Worm (Caenorhabditis elegans) whole organism, L3 larva: ENCODE results near the gene F31D5.6.
A peak's percentile ranks its signal among the peaks of the same experiment; 100 is the strongest.

Experiments
- R02D3.7 ChIP-seq: fragments of 150-350 bp; optimal IDR thresholded peaks from 2 replicates; lab custom pipeline; 2014; ENCODE audit warnings: missing biosample characterization, missing genetic modification characterization
- aly-2 ChIP-seq: fragments of 150-350 bp; optimal IDR thresholded peaks from 2 replicates; lab custom pipeline; 2014; ENCODE audit warnings: missing biosample characterization, missing genetic modification characterization
- ceh-16 ChIP-seq: sonication (generic microtip); optimal IDR thresholded peaks from 2 replicates; lab custom pipeline; 2017; ENCODE audit warnings: missing biosample characterization, missing genetic modification characterization
- ceh-28 ChIP-seq: fragments of 150-350 bp; optimal IDR thresholded peaks from 2 replicates; lab custom pipeline; 2014; ENCODE audit warnings: missing biosample characterization, missing genetic modification reagents, missing genetic modification characterization
- ceh-82 ChIP-seq: fragments of 150-350 bp; optimal IDR thresholded peaks from 2 replicates; lab custom pipeline; 2014; ENCODE audit warnings: missing biosample characterization, missing genetic modification characterization
- daf-12 ChIP-seq: fragments of 150-350 bp; optimal IDR thresholded peaks from 2 replicates; lab custom pipeline; 2014; ENCODE audit warnings: missing biosample characterization, missing genetic modification reagents, missing genetic modification characterization
- egl-27 ChIP-seq: sonication (generic microtip); optimal IDR thresholded peaks from 4 replicates; lab custom pipeline; 2017; ENCODE audit warnings: missing biosample characterization, missing genetic modification reagents, missing genetic modification characterization
- egl-5 ChIP-seq: fragments of 150-350 bp; optimal IDR thresholded peaks from 2 replicates; lab custom pipeline; 2017; ENCODE audit warnings: missing biosample characterization, missing genetic modification reagents, missing genetic modification characterization, inconsistent platforms
- elt-1 ChIP-seq: fragments of 150-350 bp; optimal IDR thresholded peaks from 2 replicates; lab custom pipeline; 2014; ENCODE audit warnings: missing biosample characterization, missing genetic modification characterization
- elt-2 ChIP-seq: sonication (generic microtip); optimal IDR thresholded peaks from 2 replicates; lab custom pipeline; 2016; ENCODE audit warnings: missing genetic modification reagents, mild to moderate bottlenecking, missing genetic modification characterization, missing compliant biosample characterization
- elt-3 ChIP-seq, 3 experiments: fragments of 150-350 bp in 1 of 3; sonication (generic microtip) in 2 of 3; optimal IDR thresholded peaks; 2 replicates in 2 of 3; 4 replicates in 1 of 3; lab custom pipeline; 2014 to 2017; ENCODE audit warnings: missing biosample characterization in 3 of 3, missing genetic modification characterization in 3 of 3
- eor-1 ChIP-seq, 2 experiments: fragments of 150-350 bp; optimal IDR thresholded peaks; 2 replicates each; lab custom pipeline; 2014 to 2018; ENCODE audit warnings: missing biosample characterization in 2 of 2, missing genetic modification characterization in 2 of 2
- fkh-2 ChIP-seq: fragments of 150-350 bp; optimal IDR thresholded peaks from 2 replicates; lab custom pipeline; 2014; ENCODE audit warnings: missing biosample characterization, missing genetic modification reagents, missing genetic modification characterization
- fos-1 ChIP-seq: fragments of 150-350 bp; optimal IDR thresholded peaks from 2 replicates; lab custom pipeline; 2014; ENCODE audit warnings: missing biosample characterization, missing genetic modification characterization
- hmg-11 ChIP-seq: sonication (generic microtip); optimal IDR thresholded peaks from 2 replicates; lab custom pipeline; 2016; ENCODE audit warnings: missing genetic modification characterization, missing compliant biosample characterization
- jun-1 ChIP-seq: fragments of 150-350 bp; optimal IDR thresholded peaks from 2 replicates; lab custom pipeline; 2014; ENCODE audit warnings: missing biosample characterization, missing genetic modification reagents, missing genetic modification characterization
- lin-39 ChIP-seq: fragments of 150-350 bp; optimal IDR thresholded peaks from 2 replicates; lab custom pipeline; 2018; ENCODE audit warnings: missing biosample characterization, missing genetic modification reagents, missing genetic modification characterization
- lsy-12 ChIP-seq: sonication (generic microtip); optimal IDR thresholded peaks from 2 replicates; lab custom pipeline; 2016; ENCODE audit warnings: mild to moderate bottlenecking, missing genetic modification characterization, missing compliant biosample characterization
- mdl-1 ChIP-seq: fragments of 150-350 bp; optimal IDR thresholded peaks from 2 replicates; lab custom pipeline; 2014; ENCODE audit warnings: missing biosample characterization, missing genetic modification characterization
- mml-1 ChIP-seq: fragments of 150-350 bp; sonication (generic microtip); optimal IDR thresholded peaks from 3 replicates; lab custom pipeline; 2014; ENCODE audit warnings: missing biosample characterization, missing genetic modification characterization
- nhr-12 ChIP-seq: fragments of 150-350 bp; optimal IDR thresholded peaks from 2 replicates; lab custom pipeline; 2014; ENCODE audit warnings: missing biosample characterization, missing genetic modification characterization
- nhr-23 ChIP-seq: fragments of 150-350 bp; optimal IDR thresholded peaks from 2 replicates; lab custom pipeline; 2014; ENCODE audit warnings: missing biosample characterization, missing genetic modification reagents, missing genetic modification characterization
- nhr-25 ChIP-seq: sonication (generic microtip); optimal IDR thresholded peaks from 2 replicates; lab custom pipeline; 2017; ENCODE audit warnings: missing biosample characterization, missing genetic modification characterization
- nhr-28 ChIP-seq: fragments of 150-350 bp; optimal IDR thresholded peaks from 2 replicates; lab custom pipeline; 2014; ENCODE audit warnings: missing biosample characterization, missing genetic modification characterization
- nhr-67 ChIP-seq: fragments of 150-350 bp; optimal IDR thresholded peaks from 2 replicates; lab custom pipeline; 2014; ENCODE audit warnings: missing biosample characterization, missing genetic modification characterization
- nhr-76 ChIP-seq: fragments of 150-350 bp; sonication (generic microtip); optimal IDR thresholded peaks from 5 replicates; lab custom pipeline; 2014; ENCODE audit warnings: missing biosample characterization, missing genetic modification characterization
- nhr-77 ChIP-seq: fragments of 150-350 bp; optimal IDR thresholded peaks from 2 replicates; lab custom pipeline; 2014; ENCODE audit warnings: missing biosample characterization, missing genetic modification characterization
- pha-4 ChIP-seq: fragments of 150-350 bp; optimal IDR thresholded peaks from 2 replicates; lab custom pipeline; 2014; ENCODE audit warnings: missing biosample characterization, missing genetic modification reagents, missing genetic modification characterization
- pqm-1 ChIP-seq: fragments of 150-350 bp; optimal IDR thresholded peaks from 2 replicates; lab custom pipeline; 2017; ENCODE audit warnings: missing biosample characterization, missing genetic modification characterization, inconsistent platforms
- tbx-2 ChIP-seq: sonication (generic microtip); optimal IDR thresholded peaks from 2 replicates; lab custom pipeline; 2016; ENCODE audit warnings: mild to moderate bottlenecking, missing genetic modification characterization, missing compliant biosample characterization
- unc-62 ChIP-seq: fragments of 150-350 bp; sonication (generic microtip); optimal IDR thresholded peaks from 4 replicates; lab custom pipeline; 2014; ENCODE audit warnings: missing biosample characterization, missing genetic modification reagents, missing genetic modification characterization
- zag-1 ChIP-seq: fragments of 150-350 bp; optimal IDR thresholded peaks from 2 replicates; lab custom pipeline; 2014; ENCODE audit warnings: missing biosample characterization, missing genetic modification characterization
- ztf-11 ChIP-seq: fragments of 150-350 bp; optimal IDR thresholded peaks from 2 replicates; lab custom pipeline; 2014; ENCODE audit warnings: missing biosample characterization, missing genetic modification characterization

The F31D5.6 gene

DNA sequence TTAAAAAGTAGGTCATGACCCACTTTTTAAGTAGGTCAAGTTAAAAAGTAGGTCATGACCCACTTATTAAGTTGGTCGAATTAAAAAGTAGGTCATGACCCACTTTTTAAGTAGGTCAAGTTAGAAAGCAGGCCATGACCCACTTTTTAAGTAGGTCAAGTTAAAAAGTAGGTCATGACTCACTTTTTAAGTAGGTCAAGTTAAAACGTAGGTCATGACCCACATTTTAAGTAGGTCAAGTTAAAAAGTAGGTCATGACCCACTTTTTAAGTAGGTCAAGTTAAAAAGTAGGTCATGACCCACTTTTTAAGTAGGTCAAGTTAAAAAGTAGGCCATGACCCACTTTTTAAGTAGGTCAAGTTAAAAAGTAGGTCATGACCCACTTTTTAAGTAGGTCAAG, 6.9 kb upstream of the F31D5.6 start:
- peak; percentile 51 for TF ChIP-seq nhr-23 (tag; lab: Kevin White, UChicago)

DNA sequence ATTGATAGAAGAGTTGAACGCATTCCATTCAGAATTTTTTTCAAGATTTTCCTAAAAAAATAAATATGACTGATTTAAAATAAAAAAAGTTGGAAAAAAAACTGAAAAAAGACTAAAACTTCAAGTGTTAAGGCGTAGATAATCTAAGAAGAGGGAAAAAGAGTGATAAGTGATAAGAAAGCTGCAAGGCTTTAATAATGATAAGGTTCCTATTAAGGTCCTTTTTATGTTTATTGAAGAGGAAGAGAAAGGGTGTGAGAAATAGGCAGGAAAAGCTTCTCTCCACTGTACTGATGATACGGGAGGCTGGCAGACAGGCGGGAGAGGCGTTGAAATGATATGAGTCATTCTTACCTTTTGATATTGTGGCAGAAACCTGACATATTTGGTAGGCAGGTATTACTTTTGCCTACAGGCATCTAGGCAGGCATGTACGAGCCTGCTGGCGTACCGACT, 5.7 kb upstream of the F31D5.6 start, which contains the start of gene mth-1:
TSS of gene mth-1 (minus strand) at position 51 of the 456 bp plus-strand sequence.
- TF ChIP-seq pqm-1 (tag; lab: Kevin White, UChicago): peak; percentile 39
- TF ChIP-seq elt-3 (tag; optimal IDR thresholded peaks at IDR 0.05; lab: Kevin White, UChicago): no peak
- peak; percentile 85 for TF ChIP-seq elt-2 (tag; lab: Kevin White, UChicago)
- TF ChIP-seq, all 47 proteins: peak for 2

ce11 chrII:4211113-4211512, 1.6 kb downstream of the F31D5.6 start, which contains the start of gene F31D5.7:
Gene F31D5.7 (plus strand): TSS chrII:4211413.
- TF ChIP-seq hmg-11 (tag; lab: Kevin White, UChicago): no peak
- no peak for TF ChIP-seq aly-2 (tag; lab: Kevin White, UChicago)
- TF ChIP-seq nhr-67 (tag; lab: Kevin White, UChicago): no peak
- no peak for TF ChIP-seq jun-1
- no peak for TF ChIP-seq nhr-28 (tag; lab: Kevin White, UChicago)
- no peak for TF ChIP-seq nhr-76
- no peak for TF ChIP-seq nhr-12 (tag; lab: Kevin White, UChicago)
- TF ChIP-seq fos-1 (tag; lab: Kevin White, UChicago): no peak
- TF ChIP-seq ceh-28 (tag; lab: Kevin White, UChicago): no peak
- no peak for TF ChIP-seq pha-4 (tag; lab: Kevin White, UChicago)
- no peak for TF ChIP-seq tbx-2 (tag; lab: Kevin White, UChicago)
- TF ChIP-seq ceh-16: no peak
- TF ChIP-seq mdl-1: no peak
- TF ChIP-seq mml-1 (tag; lab: Kevin White, UChicago): no peak
- no peak for TF ChIP-seq zag-1 (tag; lab: Kevin White, UChicago)
- no peak for TF ChIP-seq lsy-12 (tag; lab: Kevin White, UChicago)
- no peak for TF ChIP-seq unc-62
- no peak for TF ChIP-seq fkh-2 (tag; lab: Kevin White, UChicago)
- TF ChIP-seq elt-3 (tag; optimal IDR thresholded peaks at IDR 0.05; lab: Kevin White, UChicago): no peak
- TF ChIP-seq egl-5 (tag; lab: Kevin White, UChicago): no peak

DNA sequence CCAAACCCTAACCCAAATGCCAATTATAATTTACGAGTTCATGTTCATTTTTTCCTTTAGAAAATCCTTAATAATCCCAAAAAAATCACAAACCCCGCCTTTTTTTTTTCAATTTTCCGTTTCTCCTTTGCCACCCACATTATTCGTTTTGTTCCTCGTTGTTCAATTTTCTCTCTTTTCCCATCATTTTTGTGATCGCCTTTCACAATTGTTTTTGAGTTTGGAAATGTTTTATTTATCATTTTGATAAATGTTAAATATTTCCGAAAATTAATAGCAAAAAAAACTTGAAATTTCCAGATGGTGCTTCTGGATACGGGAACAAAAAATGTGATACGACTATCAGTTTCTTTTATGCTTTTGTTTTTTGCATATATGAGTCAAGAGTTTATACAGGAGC, 5.8 kb downstream of the F31D5.6 start, which contains the start of gene F31D5.2:
TSS of gene F31D5.2 (plus strand) at position 301 of the 400 bp plus-strand sequence.
- TF ChIP-seq ceh-82 (tag; lab: Kevin White, UChicago) (no peak), nhr-23 (tag; lab: Kevin White, UChicago) (no peak), ztf-11 (tag; lab: Kevin White, UChicago) (no peak), unc-62 (no peak), R02D3.7 (tag; lab: Kevin White, UChicago) (no peak), egl-27 (no peak), eor-1 (tag; optimal IDR thresholded peaks at IDR 0.05; lab: Kevin White, UChicago) (no peak), jun-1 (no peak), nhr-77 (tag; lab: Kevin White, UChicago) (no peak), ceh-16 (no peak), ceh-28 (tag; lab: Kevin White, UChicago) (no peak), elt-1 (tag; lab: Kevin White, UChicago) (no peak), lsy-12 (tag; lab: Kevin White, UChicago) (no peak), mml-1 (tag; lab: Kevin White, UChicago) (no peak), nhr-25 (tag; lab: Kevin White, UChicago) (no peak), nhr-67 (tag; lab: Kevin White, UChicago) (no peak)

DNA sequence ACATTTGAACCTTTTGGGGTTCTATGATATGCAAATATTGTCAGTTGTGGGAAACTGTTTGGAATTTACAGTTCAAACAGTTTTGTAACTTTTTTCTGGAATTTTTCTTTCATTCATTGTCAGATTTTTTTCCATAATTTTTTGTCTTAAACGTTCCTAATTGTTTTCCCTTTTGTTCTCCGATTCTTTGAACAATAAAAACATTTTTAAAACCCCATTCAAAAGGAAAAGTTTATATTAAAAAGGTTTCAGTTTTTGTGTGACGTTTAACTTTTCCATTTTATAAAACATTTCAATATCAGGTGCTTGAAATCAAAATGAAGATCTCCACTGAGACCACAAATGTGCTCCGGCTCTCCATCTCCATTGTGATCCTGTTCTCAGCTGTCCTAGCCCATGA, 9.6 kb downstream of the F31D5.6 start, which contains the start of gene F31D5.1:
TSS of gene F31D5.1 (plus strand) at position 301 of the 400 bp plus-strand sequence.
- no peak for TF ChIP-seq lin-39 (tag; lab: Kevin White, UChicago)
- TF ChIP-seq fos-1 (tag; lab: Kevin White, UChicago): no peak
- no peak for TF ChIP-seq daf-12 (tag; lab: Kevin White, UChicago)
- TF ChIP-seq mml-1 (tag; lab: Kevin White, UChicago): no peak
- TF ChIP-seq mdl-1: no peak
- no peak for TF ChIP-seq nhr-12 (tag; lab: Kevin White, UChicago)
- no peak for TF ChIP-seq tbx-2 (tag; lab: Kevin White, UChicago)
- no peak for TF ChIP-seq unc-62
